Worm (Caenorhabditis elegans) whole organism, mixed stage, embryonic: ENCODE measurements around the gene F55H2.8.

ENCODE experiments used
- elt-3 ChIP-seq: fragments of 150-350 bp; optimal IDR thresholded peaks from 2 replicates; lab custom pipeline; 2014; ENCODE audit warnings: missing biosample characterization, missing genetic modification characterization
- flh-1 ChIP-seq: fragments of 200-800 bp; sonication (Bioruptor generic); optimal IDR thresholded peaks from 2 replicates; lab custom pipeline; 2018; ENCODE audit warnings: mild to moderate bottlenecking, missing genetic modification characterization, moderate library complexity, missing compliant biosample characterization
- ham-2 ChIP-seq: fragments of 200-800 bp; sonication (Bioruptor generic); optimal IDR thresholded peaks from 2 replicates; lab custom pipeline; 2018; ENCODE audit warnings: mild to moderate bottlenecking, missing genetic modification characterization, missing compliant biosample characterization
- nhr-237 ChIP-seq: fragments of 150-350 bp; optimal IDR thresholded peaks from 2 replicates; lab custom pipeline; 2014; ENCODE audit warnings: missing biosample characterization, missing genetic modification characterization
- nhr-28 ChIP-seq: fragments of 150-350 bp; optimal IDR thresholded peaks from 2 replicates; lab custom pipeline; 2014; ENCODE audit warnings: missing biosample characterization, missing genetic modification characterization
- nhr-76 ChIP-seq: sonication (generic microtip); optimal IDR thresholded peaks from 2 replicates; lab custom pipeline; 2017; ENCODE audit warnings: missing biosample characterization, missing genetic modification characterization
- snpc-4 ChIP-seq: fragments of 150-350 bp; optimal IDR thresholded peaks from 2 replicates; lab custom pipeline; 2014; ENCODE audit warnings: missing biosample characterization, missing genetic modification characterization
- unc-39 ChIP-seq: fragments of 150-350 bp; optimal IDR thresholded peaks from 2 replicates; lab custom pipeline; 2014; ENCODE audit warnings: missing biosample characterization, missing genetic modification characterization
- unc-62 ChIP-seq: fragments of 150-350 bp; optimal IDR thresholded peaks from 2 replicates; lab custom pipeline; 2014; ENCODE audit warnings: missing biosample characterization, missing genetic modification reagents, missing genetic modification characterization

ce11 chrIII:9538655-9539155, 25.0 kb downstream of the F55H2.8 start, which contains the start of gene ZK1098.3:
- TF ChIP-seq flh-1: no peak
- no peak for TF ChIP-seq nhr-28 (tag; lab: Kevin White, UChicago)
- no peak for TF ChIP-seq elt-3 (tag; lab: Kevin White, UChicago)
- TF ChIP-seq nhr-237 (tag; lab: Kevin White, UChicago): no peak
- TF ChIP-seq snpc-4 (tag; lab: Kevin White, UChicago): no peak
- TF ChIP-seq nhr-76 (tag; lab: Kevin White, UChicago): no peak
- no peak for TF ChIP-seq unc-39
- no peak for TF ChIP-seq ham-2 (GFP tag; lab: Kevin White, UChicago)
- TF ChIP-seq unc-62 (GFP tag; lab: Kevin White, UChicago): no peak
